Fruit fly (Drosophila melanogaster) whole organism, prepupa: Measurements from ENCODE around the gene heph.

Experiments used
- Blimp-1 ChIP-seq: fragments of 200-800 bp; sonication (Bioruptor generic); optimal IDR thresholded peaks from 3 replicates; lab custom pipeline; 2017; ENCODE audit warnings: missing biosample characterization, missing genetic modification characterization, mild to moderate bottlenecking, moderate library complexity, missing genetic modification reagents
- CG11762 ChIP-seq: fragments of 200-800 bp; sonication (Bioruptor generic); optimal IDR thresholded peaks from 3 replicates; lab custom pipeline; 2016; ENCODE audit warnings: missing biosample characterization, missing genetic modification characterization; ENCODE audit not compliant: insufficient read depth
- CG16779 ChIP-seq: fragments of 200-800 bp; sonication (Bioruptor generic); optimal IDR thresholded peaks from 3 replicates; lab custom pipeline; 2017; ENCODE audit warnings: missing biosample characterization, mild to moderate bottlenecking, missing genetic modification characterization
- CG3032 ChIP-seq: fragments of 200-800 bp; optimal IDR thresholded peaks from 2 replicates; lab custom pipeline; 2019; ENCODE audit warnings: missing biosample characterization, mild to moderate bottlenecking, missing genetic modification characterization, moderate library complexity
- CG34406 ChIP-seq: fragments of 200-800 bp; sonication (Bioruptor generic); optimal IDR thresholded peaks from 3 replicates; lab custom pipeline; 2016; ENCODE audit warnings: missing biosample characterization, missing genetic modification characterization
- CG4318 ChIP-seq: fragments of 200-800 bp; sonication (Bioruptor generic); optimal IDR thresholded peaks from 3 replicates; lab custom pipeline; 2017; ENCODE audit warnings: missing biosample characterization, mild to moderate bottlenecking, missing genetic modification characterization
- CG6163 ChIP-seq: fragments of 200-800 bp; sonication (Bioruptor generic); IDR thresholded peaks from 3 replicates; pipeline ENCODE4 v1.3.6; 2022; ENCODE audit warnings: missing biosample characterization, missing genetic modification characterization
- CG6276 ChIP-seq: fragments of 200-800 bp; sonication (Bioruptor generic); optimal IDR thresholded peaks from 2 replicates; lab custom pipeline; 2017; ENCODE audit warnings: missing biosample characterization, mild to moderate bottlenecking, missing genetic modification characterization
- CG6808 ChIP-seq: fragments of 200-800 bp; sonication (Bioruptor generic); optimal IDR thresholded peaks from 3 replicates; lab custom pipeline; 2017; ENCODE audit warnings: missing biosample characterization, missing genetic modification characterization, mild to moderate bottlenecking, moderate library complexity, missing genetic modification reagents
- CG6854 ChIP-seq: fragments of 200-800 bp; sonication (Bioruptor generic); optimal IDR thresholded peaks from 2 replicates; lab custom pipeline; 2017; ENCODE audit warnings: missing biosample characterization, mild to moderate bottlenecking, missing genetic modification characterization
- CG7368 ChIP-seq: fragments of 200-800 bp; sonication (Bioruptor generic); optimal IDR thresholded peaks from 3 replicates; lab custom pipeline; 2016; ENCODE audit warnings: missing biosample characterization, missing genetic modification characterization
- CG8319 ChIP-seq: fragments of 200-800 bp; sonication (Bioruptor generic); optimal IDR thresholded peaks from 3 replicates; lab custom pipeline; 2016; ENCODE audit warnings: missing biosample characterization, missing genetic modification characterization
- CG8632 ChIP-seq: fragments of 200-800 bp; sonication (Bioruptor generic); optimal IDR thresholded peaks from 3 replicates; lab custom pipeline; 2016; ENCODE audit warnings: missing biosample characterization, missing genetic modification characterization
- Eip78C ChIP-seq: fragments of 200-800 bp; sonication (Bioruptor generic); peaks from one replicate; lab custom pipeline; 2016; ENCODE audit warnings: missing biosample characterization, missing genetic modification characterization
- Eip93F ChIP-seq: fragments of 200-800 bp; sonication (Bioruptor generic); optimal IDR thresholded peaks from 2 replicates; lab custom pipeline; 2016; ENCODE audit warnings: missing biosample characterization, mild to moderate bottlenecking, missing genetic modification characterization
- Gug ChIP-seq: fragments of 200-800 bp; sonication (Bioruptor generic); IDR thresholded peaks from 2 replicates; pipeline ENCODE4 v1.3.6; 2022; ENCODE audit warnings: missing biosample characterization, missing genetic modification characterization
- Hr39 ChIP-seq: fragments of 200-800 bp; sonication (Bioruptor generic); optimal IDR thresholded peaks from 2 replicates; lab custom pipeline; 2016; ENCODE audit warnings: missing biosample characterization, missing genetic modification characterization
- Lpt ChIP-seq: fragments of 200-800 bp; sonication (Bioruptor generic); optimal IDR thresholded peaks from 3 replicates; lab custom pipeline; 2016; ENCODE audit warnings: missing biosample characterization, missing genetic modification characterization
- Met ChIP-seq: fragments of 200-800 bp; sonication (Bioruptor generic); optimal IDR thresholded peaks from 3 replicates; lab custom pipeline; 2016; ENCODE audit warnings: missing biosample characterization, missing genetic modification characterization
- OdsH ChIP-seq: fragments of 200-800 bp; sonication (Bioruptor generic); optimal IDR thresholded peaks from 3 replicates; lab custom pipeline; 2016; ENCODE audit warnings: missing biosample characterization, missing genetic modification characterization
- Sox14 ChIP-seq: fragments of 200-800 bp; sonication (Bioruptor generic); optimal IDR thresholded peaks from 3 replicates; lab custom pipeline; 2016; ENCODE audit warnings: missing biosample characterization, missing genetic modification characterization
- acj6 ChIP-seq: fragments of 200-800 bp; sonication (Bioruptor generic); optimal IDR thresholded peaks from 3 replicates; lab custom pipeline; 2016; ENCODE audit warnings: missing biosample characterization, missing genetic modification characterization
- cyc ChIP-seq: fragments of 200-800 bp; sonication (Bioruptor generic); optimal IDR thresholded peaks from 3 replicates; lab custom pipeline; 2016; ENCODE audit warnings: missing biosample characterization, missing genetic modification characterization
- dsx ChIP-seq: fragments of 200-800 bp; optimal IDR thresholded peaks from 3 replicates; lab custom pipeline; 2019; ENCODE audit warnings: missing biosample characterization, mild to moderate bottlenecking, missing genetic modification characterization, moderate library complexity; ENCODE audit not compliant: poor library complexity, severe bottlenecking
- eg ChIP-seq: fragments of 200-800 bp; sonication (Bioruptor generic); IDR thresholded peaks from 3 replicates; pipeline ENCODE4 v1.3.6; 2022; ENCODE audit warnings: missing biosample characterization, missing genetic modification characterization
- esn ChIP-seq: fragments of 200-800 bp; sonication (Bioruptor generic); optimal IDR thresholded peaks from 2 replicates; lab custom pipeline; 2016; ENCODE audit warnings: missing biosample characterization, mild to moderate bottlenecking, missing genetic modification characterization, moderate library complexity
- fd59A ChIP-seq: fragments of 200-800 bp; sonication (Bioruptor generic); optimal IDR thresholded peaks from 2 replicates; lab custom pipeline; 2017; ENCODE audit warnings: missing biosample characterization, mild to moderate bottlenecking, missing genetic modification characterization, missing genetic modification reagents
- fkh ChIP-seq: fragments of 200-800 bp; sonication (Bioruptor generic); optimal IDR thresholded peaks from 3 replicates; lab custom pipeline; 2017; ENCODE audit warnings: missing biosample characterization, mild to moderate bottlenecking, missing genetic modification characterization, moderate library complexity
- lz ChIP-seq: fragments of 200-800 bp; sonication (Bioruptor generic); optimal IDR thresholded peaks from 3 replicates; lab custom pipeline; 2016; ENCODE audit warnings: missing biosample characterization, missing genetic modification characterization
- net ChIP-seq: fragments of 200-800 bp; sonication (Bioruptor generic); optimal IDR thresholded peaks from 3 replicates; lab custom pipeline; 2016; ENCODE audit warnings: missing biosample characterization, missing genetic modification characterization
- spab ChIP-seq: fragments of 200-800 bp; sonication (Bioruptor generic); optimal IDR thresholded peaks from 2 replicates; lab custom pipeline; 2017; ENCODE audit warnings: missing biosample characterization, mild to moderate bottlenecking, missing genetic modification characterization, missing genetic modification reagents
- ss ChIP-seq, 2 experiments: fragments of 200-800 bp; sonication (Bioruptor generic); optimal IDR thresholded peaks; 2 replicates in 1 of 2; 3 replicates in 1 of 2; lab custom pipeline; 2017 to 2018; ENCODE audit warnings: mild to moderate bottlenecking in 2 of 2, missing biosample characterization in 2 of 2, missing genetic modification characterization in 2 of 2, moderate library complexity in 1 of 2
- svp ChIP-seq: fragments of 200-800 bp; sonication (Bioruptor generic); peaks from one replicate; lab custom pipeline; 2016; ENCODE audit warnings: missing biosample characterization, missing genetic modification characterization
- topi ChIP-seq: fragments of 200-800 bp; sonication (Bioruptor generic); optimal IDR thresholded peaks from 3 replicates; lab custom pipeline; 2016; ENCODE audit warnings: missing biosample characterization, missing genetic modification characterization
- vri ChIP-seq: fragments of 200-800 bp; sonication (Bioruptor generic); optimal IDR thresholded peaks from 3 replicates; lab custom pipeline; 2016; ENCODE audit warnings: missing biosample characterization, mild to moderate bottlenecking, missing genetic modification characterization

heph gene

DNA sequence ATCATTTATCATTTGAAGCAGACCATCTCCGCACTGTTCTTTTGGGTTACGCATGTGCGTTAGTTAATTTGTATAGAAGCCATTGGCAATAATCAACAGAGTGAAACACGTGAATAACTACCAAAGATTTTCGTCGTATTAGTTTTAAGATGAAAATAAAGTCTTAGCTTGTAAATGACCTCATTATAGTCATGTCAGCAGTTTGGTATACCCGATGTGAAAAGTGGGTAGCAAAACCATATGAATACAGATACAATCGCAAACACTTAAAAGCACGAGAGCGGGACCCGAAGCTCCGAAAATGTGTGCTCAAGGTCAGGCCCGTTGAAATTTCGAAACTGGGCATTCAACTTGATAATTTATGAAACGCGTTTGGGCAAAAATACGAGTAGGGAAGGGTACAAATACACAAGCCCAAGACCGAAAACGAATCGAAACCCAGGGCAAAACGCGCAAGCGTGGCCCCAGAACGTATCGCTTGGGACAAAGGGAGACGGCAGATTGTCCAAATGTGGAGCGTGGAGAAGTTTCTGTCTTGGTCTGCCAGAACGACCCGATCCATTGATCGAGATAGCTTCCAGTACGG is 37.7 kb downstream of the heph start, which contains the start of gene CG2003 (continued):
- TF ChIP-seq CG6808 (GFP tag; lab: Kevin White, UChicago) = no peak
- peak; percentile 87 for TF ChIP-seq svp (GFP tag; lab: Kevin White, UChicago)
- peak; percentile 71 for TF ChIP-seq Eip78C
- no peak for TF ChIP-seq Lpt
- peak; percentile 18 for TF ChIP-seq fkh (GFP tag; lab: Kevin White, UChicago)
- no peak for TF ChIP-seq CG8319 (GFP tag; lab: Kevin White, UChicago)
- no peak for TF ChIP-seq OdsH (GFP tag; lab: Kevin White, UChicago)
- TF ChIP-seq CG3032 (tag; lab: Kevin White, UChicago) = no peak
- no peak for TF ChIP-seq CG6276 (GFP tag; lab: Kevin White, UChicago)
- no peak for TF ChIP-seq Blimp-1 (GFP tag; lab: Kevin White, UChicago)
- TF ChIP-seq Met = peak; percentile 69
- no peak for TF ChIP-seq net

DNA sequence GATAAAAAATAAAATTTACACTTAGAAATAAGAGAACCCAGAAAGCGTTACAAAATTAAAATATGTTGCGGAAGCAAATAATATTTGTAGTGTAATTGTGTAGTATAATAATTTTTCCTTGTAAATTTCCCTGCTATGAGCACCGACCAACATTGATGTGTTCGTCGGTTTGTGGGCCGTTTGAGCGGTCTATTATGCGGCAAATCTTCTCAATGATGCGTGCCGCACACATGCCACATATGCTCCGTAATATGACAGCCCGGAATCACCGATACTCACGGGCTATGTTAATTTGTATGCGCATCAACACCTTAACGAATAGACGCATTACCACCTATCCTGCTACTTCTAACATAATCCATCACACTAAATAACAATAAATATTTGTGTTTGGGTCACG is 38.5 kb downstream of the heph start:
- no peak for TF ChIP-seq Gug (GFP tag; lab: Robert Waterston, UW)
- no peak for TF ChIP-seq spab (GFP tag; lab: Kevin White, UChicago)
- TF ChIP-seq fd59A (GFP tag; lab: Kevin White, UChicago) = no peak
- no peak for TF ChIP-seq CG8632
- no peak for TF ChIP-seq ss (GFP tag; optimal IDR thresholded peaks at IDR 0.05; lab: Kevin White, UChicago)
- TF ChIP-seq acj6 (GFP tag; lab: Kevin White, UChicago) = no peak
- TF ChIP-seq eg (GFP tag; lab: Robert Waterston, UW) = no peak
- TF ChIP-seq Hr39 (GFP tag; lab: Kevin White, UChicago) = no peak
- TF ChIP-seq CG11762 (GFP tag; lab: Kevin White, UChicago) = no peak
- TF ChIP-seq Eip93F = no peak

DNA sequence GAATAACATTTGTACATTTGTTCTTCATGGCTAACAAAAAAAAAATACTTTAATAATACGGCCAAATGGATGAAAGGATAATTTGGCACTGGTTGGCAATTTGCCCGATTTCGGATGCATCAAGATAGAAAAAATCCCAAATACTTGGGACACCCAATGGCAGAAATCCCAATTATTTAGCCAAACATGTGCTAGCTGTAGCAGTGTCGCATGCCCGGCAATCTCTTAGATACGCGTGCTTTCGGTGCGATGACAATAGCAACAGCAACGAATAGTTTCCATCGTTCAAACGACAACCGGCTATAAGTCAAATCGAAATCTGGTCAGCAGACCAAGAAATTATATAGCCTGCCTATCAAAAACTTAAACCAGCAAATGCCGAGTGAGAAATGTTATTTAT is 42.2 kb downstream of the heph start:
- TF ChIP-seq CG16779 (tag; lab: Kevin White, UChicago) (no peak), Gug (GFP tag; lab: Robert Waterston, UW) (no peak), Hr39 (GFP tag; lab: Kevin White, UChicago) (no peak), CG6854 (GFP tag; lab: Kevin White, UChicago) (no peak), CG7368 (no peak), eg (GFP tag; lab: Robert Waterston, UW) (no peak), topi (GFP tag; lab: Kevin White, UChicago) (no peak), net (no peak), lz (GFP tag; lab: Kevin White, UChicago) (no peak), cyc (GFP tag; lab: Kevin White, UChicago) (no peak)

DNA sequence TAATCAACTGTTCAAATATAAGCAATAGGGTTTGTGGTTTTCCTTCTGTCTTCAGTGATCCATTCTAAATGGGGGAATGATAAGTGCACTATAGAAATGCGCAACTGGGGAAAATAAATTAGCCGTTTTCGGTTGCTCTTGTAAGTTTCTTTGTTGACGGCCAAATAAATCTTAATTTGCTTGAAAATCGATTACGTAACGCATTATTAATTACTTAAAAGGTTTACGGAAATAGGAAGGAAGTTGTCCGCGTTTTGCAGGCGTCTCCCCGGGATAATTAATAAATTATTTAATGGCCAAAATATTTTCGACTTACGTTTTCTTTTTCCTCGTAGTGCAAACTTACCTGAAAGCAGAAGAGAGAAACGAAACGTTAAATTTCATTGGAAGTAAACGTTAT is 45.9 kb downstream of the heph start:
- TF ChIP-seq esn = no peak
- no peak for TF ChIP-seq CG6854 (GFP tag; lab: Kevin White, UChicago)

DNA sequence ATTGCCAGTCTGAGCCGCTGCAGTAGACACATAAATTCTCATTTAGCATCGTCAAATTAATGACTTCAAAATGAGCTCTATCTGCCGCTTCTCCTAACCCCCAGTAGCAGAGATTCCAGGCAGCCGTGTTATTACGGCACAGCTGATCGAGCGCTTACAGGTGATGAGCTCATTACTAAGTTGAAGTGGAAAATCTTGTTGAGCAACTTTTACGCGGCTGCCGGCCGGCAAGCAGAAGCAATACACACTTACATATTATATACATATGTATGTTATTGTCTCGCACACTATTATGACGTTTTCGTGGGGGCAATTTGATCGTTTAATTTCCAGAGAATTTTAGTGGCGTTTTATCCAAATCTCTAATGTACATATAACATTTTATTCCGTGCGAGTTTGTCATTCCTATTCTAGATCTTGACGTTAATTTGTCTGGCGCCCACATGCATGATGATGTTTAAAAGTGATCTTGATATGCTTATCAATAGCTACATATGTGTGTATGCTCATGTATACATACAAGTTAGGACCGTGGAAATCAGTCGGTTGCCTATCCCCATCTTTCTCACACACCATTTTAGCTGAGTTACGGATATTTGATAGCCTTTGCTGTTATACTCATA is 50.5 kb downstream of the heph start:
- TF ChIP-seq vri (peak; percentile 18), CG34406 (no peak), Sox14 (GFP tag; lab: Kevin White, UChicago) (no peak), spab (GFP tag; lab: Kevin White, UChicago) (no peak), CG16779 (tag; lab: Kevin White, UChicago) (no peak), acj6 (GFP tag; lab: Kevin White, UChicago) (no peak), dsx (peak; percentile 54), CG4318 (GFP tag; lab: Kevin White, UChicago) (no peak), CG6163 (GFP tag; lab: Robert Waterston, UW) (no peak)
